Worm (Caenorhabditis elegans): ENCODE results near the gene C28A5.2.
"Not testable (repeated sequence)": the region's sequence is repeated elsewhere in the genome, so short reads cannot be mapped to it uniquely, and the experiment has no call there.

ce11 chrIII:4426711-4427218 is 12.6 kb downstream of the C28A5.2 start:
- TF ChIP-seq blmp-1 (tag; optimal IDR thresholded peaks at IDR 0.05); C04F5.9 (tag; optimal IDR thresholded peaks at IDR 0.05); mdl-1 (tag; optimal IDR thresholded peaks at IDR 0.05); ceh-82 (tag; optimal IDR thresholded peaks at IDR 0.05); ama-1 (optimal IDR thresholded peaks at IDR 0.05); fos-1 (tag; optimal IDR thresholded peaks at IDR 0.05): not testable (repeated sequence)
- TF ChIP-seq nhr-90 (tag; optimal IDR thresholded peaks at IDR 0.05; ENCODE audit: poor library complexity), result peak; percentile 27

Measured in whole organism, L1 larva.